Worm (Caenorhabditis elegans) whole organism, young adult: ENCODE data around the gene gop-2.

Experiments used
- F10E7.11 ChIP-seq: sonication (generic microtip); optimal IDR thresholded peaks from 2 replicates; lab custom pipeline; 2017; ENCODE audit warnings: mild to moderate bottlenecking, missing genetic modification characterization, moderate library complexity, missing compliant biosample characterization
- F22D6.2 ChIP-seq: sonication (generic microtip); optimal IDR thresholded peaks from 2 replicates; lab custom pipeline; 2016; ENCODE audit warnings: mild to moderate bottlenecking, missing genetic modification characterization, missing compliant biosample characterization
- F23B12.7 ChIP-seq: sonication (generic microtip); optimal IDR thresholded peaks from 2 replicates; lab custom pipeline; 2017; ENCODE audit warnings: missing genetic modification characterization, mild to moderate bottlenecking, missing compliant biosample characterization, antibody characterized with exemption, moderate library complexity; ENCODE audit not compliant: insufficient read depth
- F39B2.1 ChIP-seq: fragments of 200-800 bp; sonication (Bioruptor generic); IDR thresholded peaks from 2 replicates; pipeline ENCODE4 v1.3.6; 2022; ENCODE audit warnings: missing genetic modification reagents, missing genetic modification characterization, missing compliant biosample characterization
- F49E8.2 ChIP-seq: sonication (generic microtip); optimal IDR thresholded peaks from 3 replicates; lab custom pipeline; 2017; ENCODE audit warnings: missing genetic modification characterization, mild to moderate bottlenecking, missing compliant biosample characterization, antibody characterized with exemption, moderate library complexity; ENCODE audit not compliant: insufficient read depth
- F57A8.1 ChIP-seq: fragments of 200-800 bp; sonication (Bioruptor generic); optimal IDR thresholded peaks from 2 replicates; lab custom pipeline; 2018; ENCODE audit warnings: mild to moderate bottlenecking, missing genetic modification characterization, moderate library complexity, missing compliant biosample characterization
- K12H6.12 ChIP-seq: fragments of 200-800 bp; sonication (Bioruptor generic); optimal IDR thresholded peaks from 2 replicates; lab custom pipeline; 2018; ENCODE audit warnings: mild to moderate bottlenecking, missing genetic modification characterization, missing compliant biosample characterization
- T26A5.8 ChIP-seq: sonication (generic microtip); optimal IDR thresholded peaks from 2 replicates; lab custom pipeline; 2016; ENCODE audit warnings: missing genetic modification characterization, missing compliant biosample characterization
- Y53F4B.3 ChIP-seq: fragments of 200-800 bp; sonication (Bioruptor generic); IDR thresholded peaks from 2 replicates; pipeline ENCODE4 v1.3.6; 2022; ENCODE audit warnings: missing genetic modification reagents, missing genetic modification characterization, missing compliant biosample characterization
- Y56A3A.18 ChIP-seq: fragments of 200-800 bp; sonication (Bioruptor generic); IDR thresholded peaks from 2 replicates; pipeline ENCODE4 v1.3.6; 2022; ENCODE audit warnings: missing genetic modification reagents, missing genetic modification characterization, missing compliant biosample characterization
- Y67H2A.10 ChIP-seq: fragments of 200-800 bp; sonication (Bioruptor generic); conservative IDR thresholded peaks from 2 replicates; pipeline ENCODE4 v1.3.6; 2022; ENCODE audit warnings: missing genetic modification reagents, missing genetic modification characterization, missing compliant biosample characterization
- Y95B8A.8 ChIP-seq: fragments of 200-800 bp; sonication (Bioruptor generic); IDR thresholded peaks from 2 replicates; pipeline ENCODE4 v1.3.6; 2022; ENCODE audit warnings: missing genetic modification reagents, missing genetic modification characterization, missing compliant biosample characterization
- ZK185.1 ChIP-seq: sonication (generic microtip); optimal IDR thresholded peaks from 2 replicates; lab custom pipeline; 2016; ENCODE audit warnings: mild to moderate bottlenecking, missing genetic modification characterization, missing compliant biosample characterization; ENCODE audit not compliant: poor library complexity, severe bottlenecking
- athp-1 ChIP-seq: sonication (generic microtip); optimal IDR thresholded peaks from 2 replicates; lab custom pipeline; 2017; ENCODE audit warnings: mild to moderate bottlenecking, missing genetic modification characterization, missing compliant biosample characterization
- cebp-1 ChIP-seq, 2 experiments: fragments of 200-800 bp in 1 of 2; sonication (Bioruptor generic) in 1 of 2; sonication (generic microtip) in 1 of 2; IDR thresholded peaks in 1 of 2; optimal IDR thresholded peaks in 1 of 2; 2 replicates each; pipeline versions ENCODE4 v1.3.6 to Lab custom; 2017 to 2022; ENCODE audit warnings: missing compliant biosample characterization in 2 of 2, missing genetic modification characterization in 2 of 2, mild to moderate bottlenecking in 1 of 2, missing genetic modification reagents in 1 of 2, moderate library complexity in 1 of 2
- ceh-27 ChIP-seq: fragments of 200-800 bp; sonication (Bioruptor generic); optimal IDR thresholded peaks from 2 replicates; lab custom pipeline; 2018; ENCODE audit warnings: mild to moderate bottlenecking, missing genetic modification characterization, moderate library complexity, missing compliant biosample characterization
- egrh-3 ChIP-seq: fragments of 200-800 bp; sonication (Bioruptor generic); IDR thresholded peaks from 2 replicates; pipeline ENCODE4 v1.3.6; 2022; ENCODE audit warnings: missing genetic modification reagents, missing genetic modification characterization, missing compliant biosample characterization
- gei-17 ChIP-seq: fragments of 200-800 bp; sonication (Bioruptor generic); optimal IDR thresholded peaks from 2 replicates; lab custom pipeline; 2018; ENCODE audit warnings: mild to moderate bottlenecking, missing genetic modification characterization, missing compliant biosample characterization
- let-526 ChIP-seq: fragments of 200-800 bp; sonication (Bioruptor generic); IDR thresholded peaks from 2 replicates; pipeline ENCODE4 v1.3.6; 2022; ENCODE audit warnings: missing genetic modification reagents, missing genetic modification characterization, missing compliant biosample characterization
- lin-40 ChIP-seq: sonication (generic microtip); optimal IDR thresholded peaks from 2 replicates; lab custom pipeline; 2016; ENCODE audit warnings: missing genetic modification characterization, mild to moderate bottlenecking, missing compliant biosample characterization, missing genotype, missing genetic modification reagents
- lin-54 ChIP-seq: fragments of 200-800 bp; sonication (Bioruptor generic); optimal IDR thresholded peaks from 2 replicates; lab custom pipeline; 2018; ENCODE audit warnings: mild to moderate bottlenecking, missing genetic modification characterization, missing compliant biosample characterization
- lsl-1 ChIP-seq: fragments of 200-800 bp; sonication (Bioruptor generic); optimal IDR thresholded peaks from 2 replicates; lab custom pipeline; 2018; ENCODE audit warnings: mild to moderate bottlenecking, missing genetic modification characterization, moderate library complexity, missing compliant biosample characterization
- madf-6 ChIP-seq: fragments of 200-800 bp; sonication (Bioruptor generic); IDR thresholded peaks from 2 replicates; pipeline ENCODE4 v1.3.6; 2022; ENCODE audit warnings: missing genetic modification reagents, missing genetic modification characterization, missing compliant biosample characterization
- madf-8 ChIP-seq: fragments of 200-800 bp; sonication (Bioruptor generic); conservative IDR thresholded peaks from 2 replicates; pipeline ENCODE4 v1.3.6; 2022; ENCODE audit warnings: missing genetic modification reagents, missing genetic modification characterization, missing compliant biosample characterization
- nfya-1 ChIP-seq: sonication (generic microtip); optimal IDR thresholded peaks from 2 replicates; lab custom pipeline; 2017; ENCODE audit warnings: antibody characterized with exemption, missing compliant biosample characterization, missing genetic modification characterization, borderline replicate concordance; ENCODE audit not compliant: insufficient read depth
- pbrm-1 ChIP-seq: fragments of 200-800 bp; sonication (Bioruptor generic); IDR thresholded peaks from 2 replicates; pipeline ENCODE4 v1.3.6; 2022; ENCODE audit warnings: missing genetic modification reagents, missing genetic modification characterization, missing compliant biosample characterization
- snpc-3.4 ChIP-seq: sonication (generic microtip); optimal IDR thresholded peaks from 2 replicates; lab custom pipeline; 2017; ENCODE audit warnings: missing genetic modification characterization, mild to moderate bottlenecking, missing compliant biosample characterization, antibody characterized with exemption, moderate library complexity, missing genotype, missing genetic modification reagents
- somi-1 ChIP-seq: fragments of 200-800 bp; sonication (Bioruptor generic); optimal IDR thresholded peaks from 2 replicates; lab custom pipeline; 2018; ENCODE audit warnings: mild to moderate bottlenecking, missing genetic modification characterization, missing compliant biosample characterization
- tbp1 ChIP-seq: fragments of 200-800 bp; sonication (Bioruptor generic); optimal IDR thresholded peaks from 2 replicates; lab custom pipeline; 2018; ENCODE audit warnings: mild to moderate bottlenecking, missing genetic modification characterization, missing compliant biosample characterization
- tlf-1 ChIP-seq: fragments of 200-800 bp; sonication (Bioruptor generic); optimal IDR thresholded peaks from 2 replicates; lab custom pipeline; 2018; ENCODE audit warnings: mild to moderate bottlenecking, missing genetic modification characterization, missing compliant biosample characterization
- unc-130 ChIP-seq: sonication (generic microtip); optimal IDR thresholded peaks from 2 replicates; lab custom pipeline; 2016; ENCODE audit warnings: missing genetic modification reagents, missing genetic modification characterization, missing compliant biosample characterization
- ztf-18 ChIP-seq: sonication (generic microtip); optimal IDR thresholded peaks from 2 replicates; lab custom pipeline; 2016; ENCODE audit warnings: missing genotype, mild to moderate bottlenecking, missing genetic modification characterization, missing compliant biosample characterization
- ztf-22 ChIP-seq: fragments of 200-800 bp; sonication (Bioruptor generic); optimal IDR thresholded peaks from 2 replicates; lab custom pipeline; 2018; ENCODE audit warnings: mild to moderate bottlenecking, missing genetic modification characterization, moderate library complexity, missing compliant biosample characterization
- ztf-25 ChIP-seq: fragments of 200-800 bp; sonication (Bioruptor generic); IDR thresholded peaks from 2 replicates; pipeline ENCODE4 v1.3.6; 2022; ENCODE audit warnings: missing genetic modification reagents, missing genetic modification characterization, missing compliant biosample characterization
- ztf-28 ChIP-seq: fragments of 200-800 bp; sonication (Bioruptor generic); IDR thresholded peaks from 2 replicates; pipeline ENCODE4 v1.3.6; 2022; ENCODE audit warnings: missing genetic modification reagents, missing genetic modification characterization, missing compliant biosample characterization

Gene gop-2

DNA sequence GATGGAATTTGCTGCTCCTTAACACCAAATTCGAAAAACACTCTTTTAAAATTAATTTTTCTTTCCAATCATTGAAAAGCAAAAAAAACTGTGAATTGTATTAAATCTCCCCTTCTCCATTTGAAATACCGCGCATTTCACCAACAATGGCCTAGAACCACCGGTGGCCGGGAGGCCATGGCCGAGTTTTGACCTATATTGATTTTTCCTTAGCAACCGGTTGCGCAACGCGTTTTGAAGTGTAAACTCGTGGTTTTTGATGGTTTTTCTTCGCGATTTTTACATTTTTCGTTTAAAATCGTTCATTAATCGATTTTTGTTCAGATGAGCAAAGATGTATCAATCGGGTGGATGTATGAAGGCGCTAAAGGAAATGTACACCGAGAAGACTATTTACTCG lies 49.5 kb downstream of the gop-2 start, which contains the start of gene mog-3 (continued):
- TF ChIP-seq K12H6.12 (tag; lab: Kevin White, UChicago) (peak; percentile 41), somi-1 (GFP tag; lab: Kevin White, UChicago) (no peak), pbrm-1 (GFP tag; lab: Robert Waterston, UW) (no peak), snpc-3.4 (tag; lab: Kevin White, UChicago) (peak; percentile 45), lin-54 (peak; percentile 83), ztf-25 (GFP tag; lab: Robert Waterston, UW) (0 out of 2 replicates have a peak, but pooled peaks have one; percentile 39), tbp1 (GFP tag; lab: Kevin White, UChicago) (peak; percentile 38), F23B12.7 (peak; percentile 57), let-526 (no peak), ztf-28 (peak; percentile 63; the same call in 1 of the 2 replicates), F22D6.2 (no peak), Y95B8A.8 (GFP tag; lab: Robert Waterston, UW) (no peak), athp-1 (tag; lab: Kevin White, UChicago) (peak; percentile 56), madf-6 (GFP tag; lab: Robert Waterston, UW) (peak; percentile 37; the same call in 1 of the 2 replicates), lin-40 (no peak), egrh-3 (no peak), cebp-1 (GFP tag; IDR thresholded peaks at IDR 0.05; lab: Robert Waterston, UW) (no peak), cebp-1 (tag; optimal IDR thresholded peaks at IDR 0.05; lab: Kevin White, UChicago) (peak; percentile 77), F10E7.11 (tag; lab: Kevin White, UChicago) (no peak), gei-17 (GFP tag; lab: Kevin White, UChicago) (no peak), lsl-1 (GFP tag; lab: Kevin White, UChicago) (peak; percentile 38), Y56A3A.18 (GFP tag; lab: Robert Waterston, UW) (no peak), T26A5.8 (no peak), ztf-18 (tag; lab: Kevin White, UChicago) (no peak), F49E8.2 (tag; lab: Kevin White, UChicago) (no peak), unc-130 (GFP tag; lab: Kevin White, UChicago) (peak; percentile 75), F57A8.1 (GFP tag; lab: Kevin White, UChicago) (no peak), ZK185.1 (peak; percentile 75), F39B2.1 (GFP tag; lab: Robert Waterston, UW) (no peak), nfya-1 (no peak), Y67H2A.10 (GFP tag; lab: Robert Waterston, UW) (no peak), madf-8 (GFP tag; lab: Robert Waterston, UW) (no peak), ceh-27 (GFP tag; lab: Kevin White, UChicago) (peak; percentile 58), tlf-1 (GFP tag; lab: Kevin White, UChicago) (no peak), Y53F4B.3 (no peak), ztf-22 (GFP tag; lab: Kevin White, UChicago) (no peak)
- TF ChIP-seq, all 124 proteins: peak for 24
